Worm (Caenorhabditis elegans): ENCODE measurements around the gene spk-1.

ce11 chrIII:9457192-9458103 lies 1.0 kb downstream of the spk-1 start:
- no peak for TF ChIP-seq tab-1 (GFP tag; IDR thresholded peaks at IDR 0.05)
- no peak for TF ChIP-seq ztf-29 (GFP tag; IDR thresholded peaks at IDR 0.05)
- no peak for TF ChIP-seq ztf-23 (GFP tag; IDR thresholded peaks at IDR 0.05)
- 0 out of 2 replicates have a peak, but pooled peaks have one; percentile 21 for TF ChIP-seq T22C8.4 (GFP tag; IDR thresholded peaks at IDR 0.05)
- no peak for TF ChIP-seq klf-2 (GFP tag; conservative IDR thresholded peaks at IDR 0.05)
